Worm (Caenorhabditis elegans) whole organism, mixed stage, embryonic: Measurements from ENCODE around the gene W08E12.9.

ENCODE experiments used
- bed-3 ChIP-seq: fragments of 200-800 bp; sonication (Bioruptor generic); optimal IDR thresholded peaks from 3 replicates; lab custom pipeline; 2018; ENCODE audit warnings: mild to moderate bottlenecking, missing genetic modification characterization, moderate library complexity, missing compliant biosample characterization
- blmp-1 ChIP-seq: fragments of 150-350 bp; optimal IDR thresholded peaks from 2 replicates; lab custom pipeline; 2014; ENCODE audit warnings: missing biosample characterization, missing genetic modification characterization
- ceh-39 ChIP-seq: fragments of 150-350 bp; optimal IDR thresholded peaks from 2 replicates; lab custom pipeline; 2014; ENCODE audit warnings: missing biosample characterization, missing genetic modification characterization
- ceh-43 ChIP-seq: fragments of 200-800 bp; sonication (Bioruptor generic); optimal IDR thresholded peaks from 2 replicates; lab custom pipeline; 2018; ENCODE audit warnings: mild to moderate bottlenecking, missing genetic modification characterization, moderate library complexity, missing compliant biosample characterization
- ceh-83 ChIP-seq: fragments of 200-800 bp; sonication (Bioruptor generic); optimal IDR thresholded peaks from 2 replicates; lab custom pipeline; 2018; ENCODE audit warnings: mild to moderate bottlenecking, missing genetic modification characterization, missing compliant biosample characterization
- cnd-1 ChIP-seq: fragments of 200-800 bp; sonication (Bioruptor generic); optimal IDR thresholded peaks from 2 replicates; lab custom pipeline; 2018; ENCODE audit warnings: mild to moderate bottlenecking, missing genetic modification characterization, missing compliant biosample characterization
- drap-1 ChIP-seq: fragments of 200-800 bp; sonication (Bioruptor generic); optimal IDR thresholded peaks from 3 replicates; lab custom pipeline; 2018; ENCODE audit warnings: mild to moderate bottlenecking, missing genetic modification characterization, missing compliant biosample characterization
- elt-1 ChIP-seq: sonication (generic microtip); optimal IDR thresholded peaks from 2 replicates; lab custom pipeline; 2017; ENCODE audit warnings: missing genetic modification characterization, mild to moderate bottlenecking, missing compliant biosample characterization, antibody characterized with exemption, moderate library complexity, borderline replicate concordance; ENCODE audit not compliant: insufficient read depth
- flh-1 ChIP-seq: fragments of 200-800 bp; sonication (Bioruptor generic); optimal IDR thresholded peaks from 2 replicates; lab custom pipeline; 2018; ENCODE audit warnings: mild to moderate bottlenecking, missing genetic modification characterization, moderate library complexity, missing compliant biosample characterization
- ham-2 ChIP-seq: fragments of 200-800 bp; sonication (Bioruptor generic); optimal IDR thresholded peaks from 2 replicates; lab custom pipeline; 2018; ENCODE audit warnings: mild to moderate bottlenecking, missing genetic modification characterization, missing compliant biosample characterization
- hlh-1 ChIP-seq: fragments of 150-350 bp; optimal IDR thresholded peaks from 2 replicates; lab custom pipeline; 2014; ENCODE audit warnings: missing biosample characterization, missing genetic modification reagents, missing genetic modification characterization
- lin-13 ChIP-seq: fragments of 150-350 bp; optimal IDR thresholded peaks from 2 replicates; lab custom pipeline; 2014; ENCODE audit warnings: missing biosample characterization, missing genetic modification characterization
- lsy-2 ChIP-seq: fragments of 150-350 bp; optimal IDR thresholded peaks from 2 replicates; lab custom pipeline; 2014; ENCODE audit warnings: missing biosample characterization, missing genetic modification characterization
- mab-5 ChIP-seq: fragments of 150-350 bp; optimal IDR thresholded peaks from 2 replicates; lab custom pipeline; 2014; ENCODE audit warnings: missing biosample characterization, missing genetic modification characterization
- mep-1 ChIP-seq: fragments of 150-350 bp; optimal IDR thresholded peaks from 2 replicates; lab custom pipeline; 2017; ENCODE audit warnings: missing biosample characterization, missing genetic modification reagents, missing genetic modification characterization, inconsistent platforms
- mls-2 ChIP-seq: sonication (generic microtip); optimal IDR thresholded peaks from 2 replicates; lab custom pipeline; 2016; ENCODE audit warnings: mild to moderate bottlenecking, missing genetic modification characterization, moderate library complexity, missing compliant biosample characterization
- nhr-12 ChIP-seq: fragments of 150-350 bp; optimal IDR thresholded peaks from 2 replicates; lab custom pipeline; 2014; ENCODE audit warnings: missing biosample characterization, missing genetic modification characterization
- nhr-2 ChIP-seq: fragments of 150-350 bp; optimal IDR thresholded peaks from 2 replicates; lab custom pipeline; 2014; ENCODE audit warnings: missing biosample characterization, missing genetic modification characterization
- nhr-28 ChIP-seq: fragments of 150-350 bp; optimal IDR thresholded peaks from 2 replicates; lab custom pipeline; 2014; ENCODE audit warnings: missing biosample characterization, missing genetic modification characterization
- nhr-76 ChIP-seq: sonication (generic microtip); optimal IDR thresholded peaks from 2 replicates; lab custom pipeline; 2017; ENCODE audit warnings: missing biosample characterization, missing genetic modification characterization
- pha-4 ChIP-seq: fragments of 150-350 bp; optimal IDR thresholded peaks from 2 replicates; lab custom pipeline; 2018; ENCODE audit warnings: missing biosample characterization, missing genetic modification reagents, missing genetic modification characterization
- sem-2 ChIP-seq: fragments of 200-800 bp; sonication (Bioruptor generic); optimal IDR thresholded peaks from 2 replicates; lab custom pipeline; 2018; ENCODE audit warnings: mild to moderate bottlenecking, missing genetic modification characterization, missing compliant biosample characterization
- snpc-4 ChIP-seq: fragments of 150-350 bp; optimal IDR thresholded peaks from 2 replicates; lab custom pipeline; 2014; ENCODE audit warnings: missing biosample characterization, missing genetic modification characterization
- sptf-1 ChIP-seq: sonication (generic microtip); optimal IDR thresholded peaks from 2 replicates; lab custom pipeline; 2017; ENCODE audit warnings: mild to moderate bottlenecking, missing genetic modification characterization, moderate library complexity, missing compliant biosample characterization
- tbx-8 ChIP-seq: fragments of 200-800 bp; sonication (Bioruptor generic); optimal IDR thresholded peaks from 2 replicates; lab custom pipeline; 2018; ENCODE audit warnings: mild to moderate bottlenecking, missing genetic modification characterization, moderate library complexity, missing compliant biosample characterization
- unc-39 ChIP-seq: fragments of 150-350 bp; optimal IDR thresholded peaks from 2 replicates; lab custom pipeline; 2014; ENCODE audit warnings: missing biosample characterization, missing genetic modification characterization
- unc-62 ChIP-seq: fragments of 150-350 bp; optimal IDR thresholded peaks from 2 replicates; lab custom pipeline; 2014; ENCODE audit warnings: missing biosample characterization, missing genetic modification reagents, missing genetic modification characterization
- zip-8 ChIP-seq: fragments of 150-350 bp; optimal IDR thresholded peaks from 2 replicates; lab custom pipeline; 2014; ENCODE audit warnings: missing biosample characterization, missing genetic modification characterization
- ztf-11 ChIP-seq: fragments of 150-350 bp; optimal IDR thresholded peaks from 2 replicates; lab custom pipeline; 2014; ENCODE audit warnings: missing biosample characterization, missing genetic modification characterization

Gene W08E12.9

DNA sequence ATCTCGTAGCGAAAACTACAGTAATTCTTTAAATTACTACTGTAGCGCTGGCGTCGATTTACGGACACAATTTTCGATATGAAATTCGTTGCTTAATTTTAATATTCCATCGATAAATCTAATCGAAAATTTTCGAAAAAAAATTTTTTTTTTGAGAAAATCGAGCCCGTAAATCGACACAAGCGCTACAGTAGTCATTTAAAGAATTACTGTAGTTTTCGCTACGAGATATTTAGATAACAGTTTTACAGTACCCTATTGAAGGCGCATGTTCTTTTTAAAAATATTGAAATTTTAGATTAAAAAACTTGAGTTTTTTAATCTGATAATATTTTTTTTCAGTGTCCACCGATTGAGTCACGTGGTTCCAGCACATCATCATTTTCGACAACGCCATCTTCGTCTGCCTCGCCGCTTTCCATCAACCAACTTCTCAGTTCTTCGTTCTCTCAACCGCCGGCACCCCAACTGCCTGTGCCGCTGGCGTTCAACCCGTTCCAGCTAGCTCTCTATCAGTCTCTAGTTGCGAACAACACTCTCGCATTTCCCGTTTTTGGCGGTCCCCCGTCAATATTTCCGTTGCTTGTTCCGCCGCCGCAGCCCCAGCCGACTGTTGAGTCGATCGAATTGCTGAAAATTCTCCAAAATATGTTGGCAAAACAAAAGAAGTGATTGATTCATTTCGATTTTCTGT lies 13.4 kb downstream of the W08E12.9 start:
- TF ChIP-seq nhr-2: no peak
- TF ChIP-seq zip-8 (tag; lab: Kevin White, UChicago): no peak
- no peak for TF ChIP-seq pha-4 (tag; lab: Kevin White, UChicago)
- TF ChIP-seq elt-1 (tag; lab: Kevin White, UChicago): no peak
- TF ChIP-seq mab-5 (tag; lab: Kevin White, UChicago): no peak
- no peak for TF ChIP-seq ztf-11 (tag; lab: Kevin White, UChicago)
- TF ChIP-seq bed-3 (GFP tag; lab: Kevin White, UChicago): no peak
- no peak for TF ChIP-seq ham-2 (GFP tag; lab: Kevin White, UChicago)
- TF ChIP-seq blmp-1 (tag; lab: Kevin White, UChicago): no peak
- TF ChIP-seq unc-39 (tag; lab: Kevin White, UChicago): no peak
- no peak for TF ChIP-seq nhr-76 (tag; lab: Kevin White, UChicago)

DNA sequence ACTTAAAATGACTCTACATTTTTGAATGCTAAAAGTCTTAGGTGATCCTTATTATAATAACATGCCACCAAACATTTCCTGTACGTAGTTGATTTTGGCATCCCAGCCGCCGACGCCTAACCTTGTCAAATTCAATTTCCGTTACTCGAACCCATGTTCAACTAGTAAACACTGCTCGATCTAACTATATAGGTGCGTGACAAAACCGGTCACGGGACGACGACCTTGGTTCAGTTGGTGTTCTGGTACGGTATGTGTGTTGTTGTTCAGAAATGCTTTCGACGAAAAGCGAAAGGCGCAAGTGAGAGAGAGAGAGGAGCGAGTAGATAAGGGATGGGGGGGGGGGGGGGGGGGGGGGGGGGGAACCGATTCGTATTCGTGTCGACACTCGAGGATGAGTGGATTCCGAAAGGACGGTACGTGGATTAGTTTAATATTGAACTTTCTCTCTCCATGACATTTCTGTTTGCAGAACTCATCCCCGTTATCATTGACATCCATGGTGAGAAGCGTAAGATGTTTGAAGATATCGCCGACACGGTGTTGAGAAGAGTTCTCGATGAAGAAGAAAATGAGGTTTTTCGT lies 15.3 kb downstream of the W08E12.9 start, which contains the start of gene W08E12.8:
Gene W08E12.8 (plus strand): TSS at position 395 of the 585 bp plus-strand sequence.
- no peak for TF ChIP-seq nhr-76 (tag; lab: Kevin White, UChicago)
- TF ChIP-seq sptf-1 (tag; lab: Kevin White, UChicago): no peak
- no peak for TF ChIP-seq tbx-8 (GFP tag; lab: Kevin White, UChicago)
- TF ChIP-seq blmp-1 (tag; lab: Kevin White, UChicago): no peak
- no peak for TF ChIP-seq ham-2 (GFP tag; lab: Kevin White, UChicago)
- no peak for TF ChIP-seq mls-2
- TF ChIP-seq, all 35 proteins: peak for 0

DNA sequence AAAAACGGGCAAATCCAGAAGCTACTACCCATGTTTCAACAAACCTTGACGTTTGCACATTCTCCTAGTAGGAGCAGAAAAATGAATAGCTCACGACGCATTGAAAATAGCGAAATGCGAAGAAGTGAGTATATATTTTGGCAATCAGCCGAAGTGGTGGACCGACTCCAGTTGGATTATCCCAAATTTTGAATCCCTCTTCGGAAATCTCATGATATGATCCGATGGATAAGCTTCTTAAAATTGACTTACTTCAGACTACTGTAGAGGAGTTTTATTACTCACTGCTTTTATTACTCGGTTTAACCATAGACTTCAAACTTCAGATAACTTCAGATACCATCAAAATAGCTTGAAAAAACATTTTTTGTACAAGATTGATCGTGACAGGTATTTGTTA lies 18.1 kb downstream of the W08E12.9 start, which contains the start of gene gcy-23:
Gene gcy-23 (minus strand): TSS at position 101 of the 400 bp plus-strand sequence.
- TF ChIP-seq ztf-11 (tag; lab: Kevin White, UChicago) (no peak), tbx-8 (GFP tag; lab: Kevin White, UChicago) (no peak), flh-1 (GFP tag; lab: Kevin White, UChicago) (no peak), mep-1 (no peak), ceh-39 (tag; lab: Kevin White, UChicago) (no peak), zip-8 (tag; lab: Kevin White, UChicago) (no peak), unc-62 (no peak), blmp-1 (tag; lab: Kevin White, UChicago) (no peak), mls-2 (no peak), lin-13 (tag; lab: Kevin White, UChicago) (no peak), sptf-1 (tag; lab: Kevin White, UChicago) (no peak), ceh-43 (no peak), bed-3 (GFP tag; lab: Kevin White, UChicago) (no peak), nhr-28 (tag; lab: Kevin White, UChicago) (no peak), ceh-83 (no peak), drap-1 (GFP tag; lab: Kevin White, UChicago) (no peak), lsy-2 (tag; lab: Kevin White, UChicago) (no peak), nhr-2 (no peak), nhr-12 (tag; lab: Kevin White, UChicago) (no peak), sem-2 (GFP tag; lab: Kevin White, UChicago) (no peak)
- TF ChIP-seq, all 35 proteins: peak for 0

DNA sequence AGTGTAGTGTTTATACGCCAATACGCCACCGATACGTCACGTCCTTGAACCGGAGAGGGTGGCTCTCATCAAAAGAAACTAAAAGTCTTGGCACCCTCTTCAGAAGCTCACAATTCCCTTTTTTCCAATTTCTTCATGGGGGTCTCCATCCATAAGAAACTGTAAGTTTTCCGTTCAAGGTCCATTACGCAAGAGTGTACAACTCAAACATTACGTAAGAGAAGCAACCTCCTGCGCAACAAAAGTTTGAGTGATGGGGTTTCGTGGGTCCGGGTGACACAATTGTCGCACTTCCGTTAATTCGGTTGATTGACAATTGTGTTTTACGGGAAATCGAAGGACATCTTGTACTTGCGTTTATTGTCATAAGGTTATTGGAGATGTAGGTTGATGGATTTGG lies 28.5 kb downstream of the W08E12.9 start:
- TF ChIP-seq unc-62: peak; percentile 87
- no peak for TF ChIP-seq bed-3 (GFP tag; lab: Kevin White, UChicago)
- peak; percentile 74 for TF ChIP-seq nhr-2
- TF ChIP-seq zip-8 (tag; lab: Kevin White, UChicago): peak; percentile 86

DNA sequence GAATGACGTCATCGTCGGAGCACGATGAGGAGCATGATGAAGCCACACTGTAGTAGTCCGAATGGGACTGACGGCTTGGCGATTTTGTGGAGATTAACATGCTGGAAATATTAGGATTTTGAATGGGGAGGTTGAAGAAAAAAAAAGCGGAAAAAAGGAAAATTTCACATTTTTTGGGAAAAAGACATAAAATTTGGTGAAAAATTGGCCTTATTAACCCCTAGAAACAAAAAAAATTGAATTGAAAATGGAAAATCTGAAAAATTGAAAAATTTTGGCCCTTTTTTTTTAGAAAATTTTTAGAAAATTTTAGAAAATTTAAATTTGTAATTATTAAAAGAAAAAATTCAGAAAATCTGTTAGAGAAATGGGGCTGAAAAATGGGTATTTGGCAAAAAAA lies 34.1 kb downstream of the W08E12.9 start, which contains the start of gene T26C12.3:
Gene T26C12.3 (minus strand): TSS at position 101 of the 400 bp plus-strand sequence.
- TF ChIP-seq cnd-1 (tag; lab: Kevin White, UChicago) (no peak), ceh-39 (tag; lab: Kevin White, UChicago) (no peak), snpc-4 (no peak), elt-1 (tag; lab: Kevin White, UChicago) (no peak), lin-13 (tag; lab: Kevin White, UChicago) (no peak), hlh-1 (tag; lab: Kevin White, UChicago) (no peak)
